Worm (Caenorhabditis elegans): ENCODE results near the gene tag-153.

ce11 chrV:9349687-9350086 lies 26.8 kb downstream of the tag-153 start, which contains the start of gene srx-47:
- TF ChIP-seq sea-2 (GFP tag; optimal IDR thresholded peaks at IDR 0.05) (no peak), ztf-11 (tag; optimal IDR thresholded peaks at IDR 0.05) (no peak), elt-3 (tag; optimal IDR thresholded peaks at IDR 0.05) (no peak), unc-62 (GFP tag; optimal IDR thresholded peaks at IDR 0.05) (no peak), nhr-237 (tag; optimal IDR thresholded peaks at IDR 0.05) (no peak), ZK546.5 (tag; optimal IDR thresholded peaks at IDR 0.05) (no peak), unc-39 (tag; optimal IDR thresholded peaks at IDR 0.05) (no peak), ama-1 (optimal IDR thresholded peaks at IDR 0.05) (no peak), nhr-77 (tag; optimal IDR thresholded peaks at IDR 0.05) (no peak), fos-1 (tag; optimal IDR thresholded peaks at IDR 0.05) (no peak), snpc-4 (tag; optimal IDR thresholded peaks at IDR 0.05) (no peak), skn-1 (tag; optimal IDR thresholded peaks at IDR 0.05) (no peak)
